Worm (Caenorhabditis elegans): ENCODE data around the gene bath-31.
A peak's percentile ranks its signal among the peaks of the same experiment; 100 is the strongest.

bath-31 gene

DNA sequence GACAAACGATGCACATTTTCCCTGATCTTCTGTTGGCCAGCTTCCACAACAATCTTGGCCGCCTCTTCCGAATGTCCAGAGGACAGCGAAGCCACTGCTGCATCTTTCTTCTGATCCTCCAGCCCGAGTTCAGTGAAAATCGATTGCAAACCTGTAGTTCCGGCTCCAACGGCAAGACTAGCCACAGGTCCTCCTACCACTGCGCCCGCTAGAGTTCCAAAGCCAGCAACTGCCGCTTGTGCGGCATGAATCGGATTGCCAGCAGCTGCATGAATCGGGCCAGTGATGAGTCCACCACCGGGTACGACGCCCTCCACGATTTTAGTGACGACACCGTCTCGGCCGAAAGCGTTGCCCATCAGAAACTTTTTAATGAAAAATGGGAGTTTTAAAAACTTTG is 43.4 kb upstream of the bath-31 start, which contains the start of gene ifas-1:
Gene ifas-1, minus strand, starts transcription at position 387 of the 400 bp plus-strand sequence.
- TF ChIP-seq set-16 (GFP tag; IDR thresholded peaks at IDR 0.05), result peak; percentile 70
- no peak for TF ChIP-seq mdt-29 (GFP tag; IDR thresholded peaks at IDR 0.05)
- no peak for TF ChIP-seq Y5F2A.4 (GFP tag; optimal IDR thresholded peaks at IDR 0.05)

DNA sequence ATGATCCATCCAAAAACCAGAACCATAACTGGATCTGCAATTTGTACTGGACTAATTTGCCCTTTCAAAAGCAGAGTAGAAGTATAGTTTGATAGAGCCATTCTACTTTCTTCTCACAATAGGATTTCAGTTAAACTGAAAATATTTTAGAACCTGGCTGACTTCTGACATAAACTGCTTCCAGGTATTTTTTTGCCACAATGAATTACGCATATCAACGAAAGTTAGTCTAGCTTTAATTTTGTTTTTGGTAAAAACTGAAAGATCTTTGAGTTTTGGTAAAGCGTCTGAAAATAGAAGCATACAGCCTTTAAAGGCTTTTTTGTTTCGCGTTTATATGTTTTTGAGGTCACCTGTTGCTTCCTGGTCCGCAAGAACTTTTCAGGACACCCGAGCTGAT is 41.1 kb upstream of the bath-31 start, which contains the start of gene srx-101:
Gene srx-101, minus strand, starts transcription at position 101 of the 400 bp plus-strand sequence.
- TF ChIP-seq aha-1 (tag), result peak; percentile 34
- no peak for TF ChIP-seq ZK546.5 (tag; optimal IDR thresholded peaks at IDR 0.05)
- TF ChIP-seq lin-39 (tag; optimal IDR thresholded peaks at IDR 0.05), result no peak
- TF ChIP-seq duxl-1 (tag; optimal IDR thresholded peaks at IDR 0.05; ENCODE audit: poor library complexity), result no peak
- no peak for TF ChIP-seq unc-39 (tag; optimal IDR thresholded peaks at IDR 0.05)
- TF ChIP-seq spr-3 (GFP tag; optimal IDR thresholded peaks at IDR 0.05), result no peak

DNA sequence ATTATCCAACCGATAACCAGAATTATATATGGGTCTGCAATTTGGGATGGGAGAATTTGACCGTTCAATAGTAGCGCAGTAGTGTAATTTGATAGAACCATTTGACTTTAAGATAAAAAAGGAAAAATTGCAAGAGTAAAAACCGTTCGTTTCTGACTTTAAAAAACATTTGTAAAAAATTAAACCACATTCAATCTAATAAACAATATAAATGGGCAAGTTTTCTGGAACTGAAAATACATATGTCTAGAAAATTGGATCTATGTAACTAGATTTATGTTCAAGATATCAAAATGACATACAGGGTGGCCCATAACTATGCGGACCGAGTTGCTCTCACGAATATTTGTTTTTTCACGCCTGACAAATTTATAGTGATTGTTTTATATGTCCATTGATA is 37.1 kb upstream of the bath-31 start, which contains the start of gene srx-102:
Gene srx-102, minus strand, starts transcription at position 101 of the 400 bp plus-strand sequence.
- TF ChIP-seq unc-62 (GFP tag; optimal IDR thresholded peaks at IDR 0.05 in 1 of 2) (peak in 1 of 2 experiments; percentile 45), unc-62 (tag; optimal IDR thresholded peaks at IDR 0.05) (no peak), dve-1 (tag; optimal IDR thresholded peaks at IDR 0.05; ENCODE audit: insufficient read depth) (no peak), lsy-2 (tag; optimal IDR thresholded peaks at IDR 0.05) (no peak)

DNA sequence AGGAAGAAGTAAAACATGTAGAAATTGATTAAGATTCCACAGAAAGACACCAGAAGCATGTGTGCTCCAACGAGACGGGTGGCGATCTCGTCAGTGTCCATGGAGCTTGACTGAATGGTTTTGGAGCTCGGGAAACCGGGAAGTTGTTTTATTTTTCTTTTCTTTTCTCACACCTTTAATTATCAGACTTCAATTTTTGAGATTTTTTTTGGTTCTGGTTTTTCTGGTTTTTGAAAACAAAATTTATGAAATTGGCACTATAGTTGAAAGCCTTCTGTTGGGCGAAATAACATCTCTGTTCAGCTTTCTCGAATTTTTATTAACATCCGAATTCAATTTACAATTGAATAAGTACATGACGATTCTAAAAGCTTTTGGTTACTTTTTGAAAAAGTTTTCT is 32.2 kb upstream of the bath-31 start, which contains the start of gene srx-104:
Gene srx-104, minus strand, starts transcription at position 101 of the 400 bp plus-strand sequence.
- TF ChIP-seq vab-7 (GFP tag; IDR thresholded peaks at IDR 0.05) (no peak), spr-1 (tag; optimal IDR thresholded peaks at IDR 0.05) (no peak), arid-1 (GFP tag; conservative IDR thresholded peaks at IDR 0.05) (no peak), spr-3 (GFP tag; optimal IDR thresholded peaks at IDR 0.05) (no peak), nhr-41 (GFP tag; IDR thresholded peaks at IDR 0.05) (no peak), nhr-48 (tag; optimal IDR thresholded peaks at IDR 0.05) (no peak), unc-39 (tag; optimal IDR thresholded peaks at IDR 0.05) (no peak), snpc-1.2 (GFP tag; IDR thresholded peaks at IDR 0.05) (no peak), nhr-76 (tag; optimal IDR thresholded peaks at IDR 0.05) (no peak), php-3 (GFP tag; IDR thresholded peaks at IDR 0.05) (no peak), mdl-1 (tag; optimal IDR thresholded peaks at IDR 0.05) (no peak), saeg-2 (GFP tag; IDR thresholded peaks at IDR 0.05) (no peak), hmg-1.1 (GFP tag; IDR thresholded peaks at IDR 0.05) (no peak), zfp-2 (tag; optimal IDR thresholded peaks at IDR 0.05) (no peak)

DNA sequence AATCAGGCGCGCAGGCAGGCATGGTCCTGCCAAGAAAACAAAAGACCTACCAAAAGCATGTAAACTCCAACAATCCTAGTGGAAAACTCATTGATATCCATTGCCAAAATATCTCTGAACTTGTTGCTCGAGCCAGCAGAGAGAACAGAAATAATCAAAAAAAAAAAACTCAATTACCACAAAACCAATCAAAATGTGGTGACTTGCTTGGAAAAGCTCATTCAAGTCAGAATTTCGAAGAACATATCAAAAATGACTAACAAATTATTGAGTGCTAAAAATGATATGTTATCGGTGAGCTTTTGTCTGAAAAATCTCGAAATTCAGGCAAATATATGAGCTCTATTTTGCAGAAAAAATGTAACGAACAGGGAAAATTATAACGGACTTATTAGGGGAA is 30.5 kb upstream of the bath-31 start, which contains the start of gene srx-105:
Gene srx-105, minus strand, starts transcription at position 101 of the 400 bp plus-strand sequence.
- no peak for TF ChIP-seq hif-1 (tag; optimal IDR thresholded peaks at IDR 0.05)
- TF ChIP-seq php-3 (GFP tag; IDR thresholded peaks at IDR 0.05), result no peak
- no peak for TF ChIP-seq daf-8 (GFP tag; IDR thresholded peaks at IDR 0.05)
- no peak for TF ChIP-seq madf-5 (GFP tag; IDR thresholded peaks at IDR 0.05)
- TF ChIP-seq ama-1 (optimal IDR thresholded peaks at IDR 0.05), result no peak
- TF ChIP-seq F49E8.2 (tag; optimal IDR thresholded peaks at IDR 0.05; ENCODE audit: borderline replicate concordance), result no peak
- no peak for TF ChIP-seq unc-62 (GFP tag; optimal IDR thresholded peaks at IDR 0.05 in 1 of 2)
- no peak for TF ChIP-seq unc-62 (tag; optimal IDR thresholded peaks at IDR 0.05)
- no peak for TF ChIP-seq spr-3 (GFP tag; optimal IDR thresholded peaks at IDR 0.05)
- TF ChIP-seq duxl-1 (tag; optimal IDR thresholded peaks at IDR 0.05; ENCODE audit: poor library complexity), result no peak
- no peak for TF ChIP-seq nhr-76 (tag; optimal IDR thresholded peaks at IDR 0.05)
- no peak for TF ChIP-seq egl-43 (GFP tag; IDR thresholded peaks at IDR 0.05)

DNA sequence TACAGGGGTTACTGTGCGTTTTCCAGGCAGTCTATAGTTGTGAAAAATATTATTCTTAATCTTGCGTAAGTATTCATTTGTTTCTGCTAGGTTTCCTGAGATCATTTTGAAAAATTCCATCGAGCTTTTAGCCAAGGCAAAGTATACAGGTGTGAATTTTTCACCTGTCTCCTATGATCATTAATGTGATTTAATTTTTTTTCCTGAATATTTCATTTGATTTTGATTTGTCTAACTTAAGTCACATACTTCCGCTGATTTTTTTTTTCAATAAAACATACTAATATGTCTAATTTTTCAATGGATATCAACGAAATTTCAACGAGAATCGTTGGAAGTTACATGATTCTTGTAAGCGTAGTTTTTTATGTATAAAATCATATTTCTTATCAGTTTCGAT is 26.5 kb upstream of the bath-31 start, which contains the start of gene srx-108:
Gene srx-108, plus strand, starts transcription at position 301 of the 400 bp plus-strand sequence.
- TF ChIP-seq unc-62 (GFP tag; optimal IDR thresholded peaks at IDR 0.05 in 1 of 2) (no peak), unc-62 (tag; optimal IDR thresholded peaks at IDR 0.05) (no peak)
